Fruit fly (Drosophila melanogaster) whole organism, embryonic: ENCODE measurements around the gene Scr.

Experiments used
- Adf1 ChIP-seq: fragments of 200-800 bp; sonication (Bioruptor generic); IDR thresholded peaks from 2 replicates; pipeline ENCODE4 v1.3.6; 2022; ENCODE audit warnings: missing biosample characterization, missing genetic modification characterization
- CG15269 ChIP-seq: fragments of 200-800 bp; sonication (Bioruptor generic); optimal IDR thresholded peaks from 2 replicates; lab custom pipeline; 2018; ENCODE audit warnings: missing biosample characterization, mild to moderate bottlenecking, missing genetic modification characterization, moderate library complexity
- CG17802 ChIP-seq: fragments of 200-800 bp; sonication (Bioruptor generic); optimal IDR thresholded peaks from 2 replicates; lab custom pipeline; 2018; ENCODE audit warnings: missing biosample characterization, mild to moderate bottlenecking, missing genetic modification characterization, moderate library complexity
- CG31441 ChIP-seq: fragments of 200-800 bp; sonication (Bioruptor generic); IDR thresholded peaks from 2 replicates; pipeline ENCODE4 v1.3.6; 2022; ENCODE audit warnings: missing biosample characterization, missing genetic modification characterization
- CG7839 ChIP-seq: fragments of 200-800 bp; sonication (Bioruptor generic); optimal IDR thresholded peaks from 3 replicates; lab custom pipeline; 2018; ENCODE audit warnings: missing biosample characterization, mild to moderate bottlenecking, missing genetic modification characterization, moderate library complexity
- chm ChIP-seq: fragments of 200-800 bp; sonication (Bioruptor generic); IDR thresholded peaks from 2 replicates; pipeline ENCODE4 v1.3.6; 2022; ENCODE audit warnings: missing biosample characterization, missing genetic modification characterization
- disco-r ChIP-seq: fragments of 200-800 bp; sonication (Bioruptor generic); optimal IDR thresholded peaks from 2 replicates; lab custom pipeline; 2016; ENCODE audit warnings: missing biosample characterization, missing genetic modification characterization
- eve ChIP-seq, 2 experiments: fragments of >200 bp; optimal IDR thresholded peaks; 2 replicates each; lab custom pipeline; 2017; ENCODE audit warnings: missing biosample characterization in 2 of 2, missing genetic modification characterization in 2 of 2
- jing ChIP-seq: fragments of 200-800 bp; sonication (Bioruptor generic); optimal IDR thresholded peaks from 2 replicates; lab custom pipeline; 2018; ENCODE audit warnings: missing biosample characterization, mild to moderate bottlenecking, missing genetic modification characterization
- pan ChIP-seq, 4 experiments: fragments of >200 bp in 3 of 4; fragments of 200-800 bp in 1 of 4; sonication (Bioruptor generic) in 1 of 4; optimal IDR thresholded peaks in 3 of 4; IDR thresholded peaks in 1 of 4; 2 replicates each; pipeline versions ENCODE4 v1.3.6 to Lab custom; 2017 to 2022; ENCODE audit warnings: missing biosample characterization in 2 of 4, missing genetic modification characterization in 2 of 4, mixed read lengths in 1 of 4
- zfh1 ChIP-seq: fragments of 200-800 bp; sonication (Bioruptor generic); IDR thresholded peaks from 3 replicates; pipeline ENCODE4 v1.3.6; 2022; ENCODE audit warnings: missing biosample characterization, missing genetic modification characterization

dm6 chr3R:6812876-6813199 lies 36.9 kb downstream of the Scr start:
- TF ChIP-seq CG15269 (tag; lab: Kevin White, UChicago) (no peak), CG7839 (no peak), eve (GFP tag; optimal IDR thresholded peaks at IDR 0.05; lab: Kevin White, UChicago) (no peak), CG31441 (GFP tag; lab: Robert Waterston, UW) (no peak), chm (no peak), disco-r (GFP tag; lab: Kevin White, UChicago) (no peak), CG17802 (tag; lab: Kevin White, UChicago) (no peak), Adf1 (GFP tag; lab: Robert Waterston, UW) (no peak), jing (no peak), pan (optimal IDR thresholded peaks at IDR 0.05; lab: Kevin White, UChicago) (no peak), pan (GFP tag; optimal IDR thresholded peaks at IDR 0.05 in 1 of 2, IDR thresholded peaks at IDR 0.05 in 1 of 2) (no peak), zfh1 (GFP tag; lab: Robert Waterston, UW) (no peak)
